Fruit fly (Drosophila melanogaster) whole organism, embryonic: ENCODE results near the gene AstC.

Source experiments
- Blimp-1 ChIP-seq: fragments of 200-800 bp; sonication (Bioruptor generic); optimal IDR thresholded peaks from 3 replicates; lab custom pipeline; 2018; ENCODE audit warnings: missing biosample characterization, missing genetic modification characterization, mild to moderate bottlenecking, moderate library complexity, missing genetic modification reagents
- CG10267 ChIP-seq: fragments of 200-800 bp; sonication (Bioruptor generic); optimal IDR thresholded peaks from 2 replicates; lab custom pipeline; 2018; ENCODE audit warnings: missing biosample characterization, mild to moderate bottlenecking, missing genetic modification characterization, moderate library complexity
- CG11085 ChIP-seq: fragments of 200-800 bp; sonication (Bioruptor generic); IDR thresholded peaks from 2 replicates; pipeline ENCODE4 v1.3.6; 2022; ENCODE audit warnings: missing biosample characterization, missing genetic modification characterization
- CG11504 ChIP-seq: fragments of 200-800 bp; sonication (Bioruptor generic); optimal IDR thresholded peaks from 3 replicates; lab custom pipeline; 2019; ENCODE audit warnings: missing biosample characterization, mild to moderate bottlenecking, missing genetic modification characterization, moderate library complexity
- CG11560 ChIP-seq: fragments of 200-800 bp; sonication (Bioruptor generic); IDR thresholded peaks from 3 replicates; pipeline ENCODE4 v1.3.6; 2022; ENCODE audit warnings: missing biosample characterization, missing genetic modification characterization
- CG12219 ChIP-seq: fragments of 200-800 bp; sonication (Bioruptor generic); optimal IDR thresholded peaks from 3 replicates; lab custom pipeline; 2018; ENCODE audit warnings: missing biosample characterization, mild to moderate bottlenecking, missing genetic modification characterization
- CG12299 ChIP-seq: fragments of 200-800 bp; sonication (Bioruptor generic); optimal IDR thresholded peaks from 2 replicates; lab custom pipeline; 2018; ENCODE audit warnings: missing biosample characterization, mild to moderate bottlenecking, missing genetic modification characterization
- CG13123 ChIP-seq: fragments of 200-800 bp; sonication (Bioruptor generic); optimal IDR thresholded peaks from 2 replicates; lab custom pipeline; 2016; ENCODE audit warnings: missing biosample characterization, missing genetic modification characterization
- CG14710 ChIP-seq: fragments of 200-800 bp; sonication (Bioruptor generic); optimal IDR thresholded peaks from 3 replicates; lab custom pipeline; 2019; ENCODE audit warnings: missing biosample characterization, mild to moderate bottlenecking, missing genetic modification characterization, moderate library complexity
- CG1602 ChIP-seq: fragments of 200-800 bp; sonication (Bioruptor generic); optimal IDR thresholded peaks from 3 replicates; lab custom pipeline; 2016; ENCODE audit warnings: missing biosample characterization, missing genetic modification characterization
- CG17186 ChIP-seq: fragments of 200-800 bp; sonication (Bioruptor generic); optimal IDR thresholded peaks from 3 replicates; lab custom pipeline; 2017; ENCODE audit warnings: missing biosample characterization, missing genetic modification reagents, missing genetic modification characterization
- CG17359 ChIP-seq: fragments of 200-800 bp; sonication (Bioruptor generic); optimal IDR thresholded peaks from 3 replicates; lab custom pipeline; 2018; ENCODE audit warnings: missing biosample characterization, mild to moderate bottlenecking, missing genetic modification characterization, moderate library complexity
- CG2120 ChIP-seq: fragments of 200-800 bp; sonication (Bioruptor generic); optimal IDR thresholded peaks from 3 replicates; lab custom pipeline; 2016; ENCODE audit warnings: missing biosample characterization, missing genetic modification characterization
- CG2678 ChIP-seq: fragments of 200-800 bp; sonication (Bioruptor generic); optimal IDR thresholded peaks from 3 replicates; lab custom pipeline; 2019; ENCODE audit warnings: missing biosample characterization, mild to moderate bottlenecking, missing genetic modification characterization, moderate library complexity
- CG30403 ChIP-seq: fragments of 200-800 bp; sonication (Bioruptor generic); optimal IDR thresholded peaks from 3 replicates; lab custom pipeline; 2016; ENCODE audit warnings: missing biosample characterization, missing genetic modification characterization
- CG42726 ChIP-seq: fragments of 200-800 bp; sonication (Bioruptor generic); IDR thresholded peaks from 2 replicates; pipeline ENCODE4 v1.3.6; 2022; ENCODE audit warnings: missing biosample characterization, missing genetic modification characterization; ENCODE audit not compliant: partially characterized antibody
- CG4328 ChIP-seq: fragments of 200-800 bp; sonication (Bioruptor generic); optimal IDR thresholded peaks from 3 replicates; lab custom pipeline; 2017; ENCODE audit warnings: missing biosample characterization, missing genetic modification reagents, missing genetic modification characterization
- CG43689 ChIP-seq: fragments of 200-800 bp; sonication (Bioruptor generic); IDR thresholded peaks from 2 replicates; pipeline ENCODE4 v1.3.6; 2022; ENCODE audit warnings: missing biosample characterization, missing genetic modification characterization
- CG5245 ChIP-seq: fragments of 200-800 bp; sonication (Bioruptor generic); optimal IDR thresholded peaks from 3 replicates; lab custom pipeline; 2016; ENCODE audit warnings: missing biosample characterization, missing genetic modification characterization
- CG6254 ChIP-seq: fragments of 200-800 bp; sonication (Bioruptor generic); optimal IDR thresholded peaks from 3 replicates; lab custom pipeline; 2017; ENCODE audit warnings: mild to moderate bottlenecking, missing biosample characterization, missing genetic modification reagents, missing genetic modification characterization
- CG6765 ChIP-seq: fragments of 200-800 bp; sonication (Bioruptor generic); optimal IDR thresholded peaks from 3 replicates; lab custom pipeline; 2017; ENCODE audit warnings: missing biosample characterization, mild to moderate bottlenecking, missing genetic modification characterization
- CG9437 ChIP-seq: fragments of 200-800 bp; sonication (Bioruptor generic); optimal IDR thresholded peaks from 2 replicates; lab custom pipeline; 2018; ENCODE audit warnings: missing biosample characterization, mild to moderate bottlenecking, missing genetic modification characterization
- D19B ChIP-seq: fragments of 200-800 bp; sonication (Bioruptor generic); optimal IDR thresholded peaks from 2 replicates; lab custom pipeline; 2017; ENCODE audit warnings: missing biosample characterization, mild to moderate bottlenecking, missing genetic modification characterization
- Dbx ChIP-seq: fragments of 200-800 bp; sonication (Bioruptor generic); IDR thresholded peaks from 3 replicates; pipeline ENCODE4 v1.3.6; 2022; ENCODE audit warnings: missing biosample characterization, missing genetic modification characterization
- Fer1 ChIP-seq: fragments of 200-800 bp; sonication (Bioruptor generic); optimal IDR thresholded peaks from 2 replicates; lab custom pipeline; 2017; ENCODE audit warnings: missing biosample characterization, mild to moderate bottlenecking, missing genetic modification characterization
- Gsc ChIP-seq: fragments of 200-800 bp; sonication (Bioruptor generic); IDR thresholded peaks from 2 replicates; pipeline ENCODE4 v1.3.6; 2022; ENCODE audit warnings: missing biosample characterization, missing genetic modification characterization
- Gug ChIP-seq: fragments of 200-800 bp; sonication (Bioruptor generic); IDR thresholded peaks from 4 replicates; pipeline ENCODE4 v1.3.6; 2022; ENCODE audit warnings: missing biosample characterization, missing genetic modification characterization
- HLH4C ChIP-seq: fragments of 200-800 bp; sonication (Bioruptor generic); IDR thresholded peaks from 3 replicates; pipeline ENCODE4 v1.3.6; 2022; ENCODE audit warnings: missing biosample characterization, missing genetic modification characterization; ENCODE audit not compliant: partially characterized antibody
- Ravus ChIP-seq: fragments of 200-800 bp; sonication (Bioruptor generic); IDR thresholded peaks from 2 replicates; pipeline ENCODE4 v1.3.6; 2022; ENCODE audit warnings: missing biosample characterization, missing genetic modification characterization
- Rfx ChIP-seq: fragments of 200-800 bp; sonication (Bioruptor generic); IDR thresholded peaks from 2 replicates; pipeline ENCODE4 v1.3.6; 2022; ENCODE audit warnings: missing biosample characterization, missing genetic modification characterization
- Scr ChIP-seq: fragments of 200-800 bp; sonication (Bioruptor generic); IDR thresholded peaks from 2 replicates; pipeline ENCODE4 v1.3.6; 2022; ENCODE audit warnings: missing biosample characterization, missing genetic modification characterization; ENCODE audit not compliant: partially characterized antibody
- ash1 ChIP-seq: fragments of 200-800 bp; sonication (Bioruptor generic); optimal IDR thresholded peaks from 2 replicates; lab custom pipeline; 2018; ENCODE audit warnings: missing biosample characterization, mild to moderate bottlenecking, missing genetic modification characterization
- bsh ChIP-seq, 2 experiments: fragments of 200-800 bp; sonication (Bioruptor generic); optimal IDR thresholded peaks; 2 replicates each; lab custom pipeline; 2017 to 2018; ENCODE audit warnings: mild to moderate bottlenecking in 2 of 2, missing biosample characterization in 2 of 2, missing genetic modification characterization in 2 of 2, moderate library complexity in 1 of 2
- caup ChIP-seq: fragments of 200-800 bp; sonication (Bioruptor generic); optimal IDR thresholded peaks from 3 replicates; lab custom pipeline; 2017; ENCODE audit warnings: missing biosample characterization, mild to moderate bottlenecking, missing genetic modification characterization, moderate library complexity; ENCODE audit not compliant: severe bottlenecking
- chif ChIP-seq, 2 experiments: fragments of 200-800 bp; sonication (Bioruptor generic); optimal IDR thresholded peaks; 3 replicates each; lab custom pipeline; 2016; ENCODE audit warnings: missing biosample characterization in 2 of 2, missing genetic modification characterization in 2 of 2
- cwo ChIP-seq: fragments of 200-800 bp; sonication (Bioruptor generic); optimal IDR thresholded peaks from 3 replicates; lab custom pipeline; 2017; ENCODE audit warnings: missing biosample characterization, missing genetic modification characterization, mild to moderate bottlenecking, moderate library complexity, missing genetic modification reagents
- fd102C ChIP-seq: fragments of 200-800 bp; sonication (Bioruptor generic); optimal IDR thresholded peaks from 2 replicates; lab custom pipeline; 2018; ENCODE audit warnings: missing biosample characterization, mild to moderate bottlenecking, missing genetic modification characterization, moderate library complexity
- gfzf ChIP-seq: fragments of 200-800 bp; sonication (Bioruptor generic); optimal IDR thresholded peaks from 2 replicates; lab custom pipeline; 2016; ENCODE audit warnings: missing biosample characterization, mild to moderate bottlenecking, missing genetic modification characterization, moderate library complexity
- klu ChIP-seq: fragments of 200-800 bp; sonication (Bioruptor generic); IDR thresholded peaks from 2 replicates; pipeline ENCODE4 v1.3.6; 2022; ENCODE audit warnings: missing biosample characterization, missing genetic modification characterization
- otp ChIP-seq: fragments of 200-800 bp; sonication (Bioruptor generic); IDR thresholded peaks from 3 replicates; pipeline ENCODE4, ENCODE4 v1.3.6; 2022; ENCODE audit warnings: missing biosample characterization, missing genetic modification characterization
- prd ChIP-seq, 3 experiments: fragments of >200 bp in 2 of 3; fragments of 200-800 bp in 1 of 3; sonication (Bioruptor generic) in 1 of 3; optimal IDR thresholded peaks in 2 of 3; IDR thresholded peaks in 1 of 3; 2 replicates in 2 of 3; 3 replicates in 1 of 3; pipeline versions ENCODE4 v1.3.6 to Lab custom; 2017 to 2022; ENCODE audit warnings: missing biosample characterization in 1 of 3, missing genetic modification characterization in 1 of 3
- pros ChIP-seq: fragments of 200-800 bp; sonication (Bioruptor generic); optimal IDR thresholded peaks from 3 replicates; lab custom pipeline; 2019; ENCODE audit warnings: missing biosample characterization, mild to moderate bottlenecking, missing genetic modification characterization, moderate library complexity
- sd ChIP-seq: fragments of 200-800 bp; sonication (Bioruptor generic); optimal IDR thresholded peaks from 3 replicates; lab custom pipeline; 2018; ENCODE audit warnings: missing biosample characterization, mild to moderate bottlenecking, missing genetic modification characterization, moderate library complexity
- seq ChIP-seq: fragments of 200-800 bp; sonication (Bioruptor generic); IDR thresholded peaks from 2 replicates; pipeline ENCODE4 v1.3.6; 2022; ENCODE audit warnings: missing biosample characterization, missing genetic modification characterization
- tup ChIP-seq: fragments of 200-800 bp; sonication (Bioruptor generic); optimal IDR thresholded peaks from 2 replicates; lab custom pipeline; 2016; ENCODE audit warnings: missing biosample characterization, mild to moderate bottlenecking, missing genetic modification characterization, moderate library complexity
- wdn ChIP-seq: fragments of 200-800 bp; sonication (Bioruptor generic); IDR thresholded peaks from 2 replicates; pipeline ENCODE4 v1.3.6; 2022; ENCODE audit warnings: missing biosample characterization, missing genetic modification characterization
- zen ChIP-seq: fragments of 200-800 bp; sonication (Bioruptor generic); optimal IDR thresholded peaks from 3 replicates; lab custom pipeline; 2018; ENCODE audit warnings: missing biosample characterization, mild to moderate bottlenecking, missing genetic modification characterization, moderate library complexity

Gene AstC

DNA sequence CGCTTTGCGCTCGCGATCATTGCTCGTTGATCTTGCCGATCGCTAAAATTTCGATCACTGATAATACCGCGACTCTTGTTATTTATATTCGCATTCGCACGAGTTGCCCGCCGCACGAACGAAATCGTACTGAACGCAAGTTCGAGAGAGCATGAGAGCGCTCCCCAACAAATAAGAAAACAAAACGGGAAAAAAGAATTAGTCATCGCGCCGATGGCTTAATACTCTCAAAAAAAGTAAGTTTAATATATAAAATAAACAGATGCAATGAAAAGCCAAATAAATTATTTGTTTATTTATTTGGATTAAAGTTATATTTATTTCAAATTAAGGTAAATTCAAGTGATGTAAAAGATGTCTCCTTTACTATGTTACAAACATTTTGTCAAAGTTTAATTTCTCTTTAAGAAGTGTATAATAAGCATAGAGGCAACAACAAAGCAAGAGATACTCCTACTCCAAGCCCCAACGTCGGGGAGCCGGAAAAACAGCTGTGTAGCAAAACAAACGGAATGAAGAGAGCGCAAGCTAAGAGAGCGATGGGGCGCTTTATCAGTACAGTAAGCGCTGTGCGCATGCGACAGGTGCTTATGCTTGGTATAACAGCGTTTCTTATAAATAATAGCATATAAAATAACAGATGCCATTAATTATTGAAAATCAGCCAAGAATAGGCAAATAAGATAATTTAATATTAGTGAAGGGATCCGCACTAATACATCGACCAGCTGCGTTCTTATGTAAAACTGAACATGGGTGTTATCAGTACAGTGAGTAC is 23.7 kb downstream of the AstC start (continued):
- TF ChIP-seq CG11560 (tag; lab: Robert Waterston, UW) (peak; percentile 77; the same call in 2 of the 3 replicates), klu (GFP tag; lab: Robert Waterston, UW) (peak; percentile 42; the same call in 1 of the 2 replicates), D19B (peak; percentile 5), CG2678 (tag; lab: Kevin White, UChicago) (peak; percentile 90), ash1 (GFP tag; lab: Kevin White, UChicago) (no peak), CG4328 (GFP tag; lab: Kevin White, UChicago) (peak; percentile 58), bsh (GFP tag; optimal IDR thresholded peaks at IDR 0.05; lab: Kevin White, UChicago) (peak; percentile 55 to 70), CG30403 (GFP tag; lab: Kevin White, UChicago) (peak; percentile 78), CG9437 (GFP tag; lab: Kevin White, UChicago) (peak; percentile 73), Dbx (GFP tag; lab: Robert Waterston, UW) (no peak), CG11504 (tag; lab: Kevin White, UChicago) (peak; percentile 87), CG12299 (peak; percentile 55), CG5245 (GFP tag; lab: Kevin White, UChicago) (no peak), gfzf (GFP tag; lab: Kevin White, UChicago) (no peak), CG17359 (peak; percentile 55), Scr (no peak), CG14710 (tag; lab: Kevin White, UChicago) (peak; percentile 77), cwo (GFP tag; lab: Kevin White, UChicago) (peak; percentile 20), Gsc (GFP tag; lab: Robert Waterston, UW) (no peak), CG6765 (GFP tag; lab: Kevin White, UChicago) (peak; percentile 49), wdn (GFP tag; lab: Robert Waterston, UW) (peak; percentile 64), otp (peak; percentile 66; the same call in 1 of the 3 replicates), pros (GFP tag; lab: Kevin White, UChicago) (no peak), zen (tag; lab: Kevin White, UChicago) (no peak), CG42726 (GFP tag; lab: Robert Waterston, UW) (no peak), Fer1 (GFP tag; lab: Kevin White, UChicago) (peak; percentile 42), Blimp-1 (GFP tag; lab: Kevin White, UChicago) (peak; percentile 59), CG13123 (GFP tag; lab: Kevin White, UChicago) (peak; percentile 1), HLH4C (no peak), sd (tag; lab: Kevin White, UChicago) (peak; percentile 38), CG2120 (GFP tag; lab: Kevin White, UChicago) (peak; percentile 85), CG6254 (GFP tag; lab: Kevin White, UChicago) (peak; percentile 62), CG43689 (GFP tag; lab: Robert Waterston, UW) (peak; percentile 57), caup (GFP tag; lab: Kevin White, UChicago) (peak; percentile 73), Rfx (GFP tag; lab: Robert Waterston, UW) (peak; percentile 87), chif (GFP tag; optimal IDR thresholded peaks at IDR 0.05; lab: Kevin White, UChicago) (peak; percentile 69 to 84), CG17186 (GFP tag; lab: Kevin White, UChicago) (no peak), Gug (GFP tag; lab: Robert Waterston, UW) (peak; percentile 80), CG11085 (GFP tag; lab: Robert Waterston, UW) (peak; percentile 26), seq (peak; percentile 79), tup (GFP tag; lab: Kevin White, UChicago) (peak; percentile 55), fd102C (GFP tag; lab: Kevin White, UChicago) (no peak), prd (optimal IDR thresholded peaks at IDR 0.05; lab: Kevin White, UChicago) (no peak), prd (GFP tag; IDR thresholded peaks at IDR 0.05; lab: Robert Waterston, UW) (peak; percentile 68; the same call in 2 of the 3 replicates), CG12219 (GFP tag; lab: Kevin White, UChicago) (peak; percentile 74), CG1602 (GFP tag; lab: Kevin White, UChicago) (peak; percentile 66), Ravus (GFP tag; lab: Robert Waterston, UW) (no peak), CG10267 (tag; lab: Kevin White, UChicago) (peak; percentile 84)
